Worm (Caenorhabditis elegans): Measurements from ENCODE around the gene uev-2.

- TF ChIP-seq nhr-71 (tag; optimal IDR thresholded peaks at IDR 0.05) (no peak), fos-1 (tag; optimal IDR thresholded peaks at IDR 0.05) (no peak), hlh-17 (GFP tag; optimal IDR thresholded peaks at IDR 0.05; ENCODE audit: borderline replicate concordance) (no peak), nhr-12 (tag; optimal IDR thresholded peaks at IDR 0.05) (no peak), swsn-7 (tag; optimal IDR thresholded peaks at IDR 0.05) (no peak), zip-4 (GFP tag; optimal IDR thresholded peaks at IDR 0.05) (no peak), skn-1 (tag; optimal IDR thresholded peaks at IDR 0.05) (no peak), nhr-84 (tag; optimal IDR thresholded peaks at IDR 0.05) (no peak), fkh-10 (GFP tag; optimal IDR thresholded peaks at IDR 0.05) (no peak), nhr-11 (tag; optimal IDR thresholded peaks at IDR 0.05) (no peak), xbp-1 (tag; optimal IDR thresholded peaks at IDR 0.05) (no peak), mep-1 (tag; optimal IDR thresholded peaks at IDR 0.05) (no peak), sptf-1 (tag; optimal IDR thresholded peaks at IDR 0.05) (no peak), jun-1 (tag; optimal IDR thresholded peaks at IDR 0.05) (no peak)
Observed at ce11 chrIII:5595445-5595844, 12.5 kb downstream of the uev-2 start, which contains the start of gene ced-6.
